Worm (Caenorhabditis elegans) whole organism, L4 larva: ENCODE data around the gene cyc-2.2.

ENCODE experiments used
- F37D6.2 ChIP-seq: sonication (generic microtip); optimal IDR thresholded peaks from 2 replicates; lab custom pipeline; 2016; ENCODE audit warnings: mild to moderate bottlenecking, missing genetic modification characterization, missing compliant biosample characterization
- F49E8.2 ChIP-seq: sonication (generic microtip); optimal IDR thresholded peaks from 2 replicates; lab custom pipeline; 2016; ENCODE audit warnings: missing compliant biosample characterization, mild to moderate bottlenecking, missing genetic modification characterization, borderline replicate concordance
- R02D3.7 ChIP-seq: fragments of 150-350 bp; sonication (generic microtip); optimal IDR thresholded peaks from 3 replicates; lab custom pipeline; 2014; ENCODE audit warnings: missing biosample characterization, missing genetic modification characterization
- T20F7.1 ChIP-seq: fragments of 200-800 bp; sonication (Bioruptor generic); optimal IDR thresholded peaks from 2 replicates; lab custom pipeline; 2018; ENCODE audit warnings: mild to moderate bottlenecking, missing genetic modification characterization, missing compliant biosample characterization
- Y48G9A.11 ChIP-seq: fragments of 200-800 bp; sonication (Bioruptor generic); IDR thresholded peaks from 2 replicates; pipeline ENCODE4 v1.3.6; 2022; ENCODE audit warnings: missing genetic modification reagents, missing genetic modification characterization, missing compliant biosample characterization
- Y5F2A.4 ChIP-seq: fragments of 200-800 bp; sonication (Bioruptor generic); optimal IDR thresholded peaks from 2 replicates; lab custom pipeline; 2018; ENCODE audit warnings: mild to moderate bottlenecking, missing genetic modification characterization, missing compliant biosample characterization
- Y75B8A.6 ChIP-seq: fragments of 200-800 bp; sonication (Bioruptor generic); IDR thresholded peaks from 2 replicates; pipeline ENCODE4 v1.3.6; 2022; ENCODE audit warnings: missing genetic modification reagents, missing genetic modification characterization, missing compliant biosample characterization
- ama-1 ChIP-seq: fragments of 150-350 bp; optimal IDR thresholded peaks from 2 replicates; lab custom pipeline; 2014; ENCODE audit warnings: inconsistent platforms, mixed read lengths
- attf-4 ChIP-seq: sonication (generic microtip); optimal IDR thresholded peaks from 3 replicates; lab custom pipeline; 2017; ENCODE audit warnings: missing biosample characterization, missing genetic modification characterization
- ceh-20 ChIP-seq: fragments of 200-800 bp; sonication (Bioruptor generic); IDR thresholded peaks from 2 replicates; pipeline ENCODE4 v1.3.6; 2022; ENCODE audit warnings: missing genetic modification reagents, missing genetic modification characterization, missing compliant biosample characterization
- ceh-44 ChIP-seq: fragments of 200-800 bp; sonication (Bioruptor generic); IDR thresholded peaks from 2 replicates; pipeline ENCODE4 v1.3.6; 2022; ENCODE audit warnings: missing genetic modification reagents, missing genetic modification characterization, missing compliant biosample characterization
- daf-12 ChIP-seq: fragments of 150-350 bp; optimal IDR thresholded peaks from 2 replicates; lab custom pipeline; 2014; ENCODE audit warnings: missing biosample characterization, missing genetic modification reagents, missing genetic modification characterization
- daf-16 ChIP-seq, 3 experiments: sonication (generic microtip); optimal IDR thresholded peaks; 2 replicates each; lab custom pipeline; 2016 to 2017; ENCODE audit warnings: missing genetic modification characterization in 3 of 3, missing genetic modification reagents in 3 of 3, mild to moderate bottlenecking in 2 of 3, missing compliant biosample characterization in 2 of 3, missing biosample characterization in 1 of 3, moderate library complexity in 1 of 3
- daf-19 ChIP-seq: fragments of 200-800 bp; sonication (Bioruptor generic); conservative IDR thresholded peaks from 2 replicates; pipeline ENCODE4 v1.3.6; 2022; ENCODE audit warnings: missing genetic modification characterization, missing compliant biosample characterization
- dmd-6 ChIP-seq: fragments of 200-800 bp; sonication (Bioruptor generic); IDR thresholded peaks from 2 replicates; pipeline ENCODE4 v1.3.6; 2022; ENCODE audit warnings: missing genetic modification reagents, missing genetic modification characterization, missing compliant biosample characterization
- dmd-8 ChIP-seq: fragments of 200-800 bp; sonication (Bioruptor generic); IDR thresholded peaks from 2 replicates; pipeline ENCODE4 v1.3.6; 2022; ENCODE audit warnings: missing genetic modification characterization, missing compliant biosample characterization
- dmd-9 ChIP-seq: fragments of 200-800 bp; sonication (Bioruptor generic); IDR thresholded peaks from 2 replicates; pipeline ENCODE4 v1.3.6; 2022; ENCODE audit warnings: missing genetic modification reagents, missing genetic modification characterization, missing compliant biosample characterization
- dpl-1 ChIP-seq: fragments of 150-350 bp; optimal IDR thresholded peaks from 2 replicates; lab custom pipeline; 2014; ENCODE audit warnings: missing biosample characterization, missing genetic modification reagents, missing genetic modification characterization
- duxl-1 ChIP-seq: sonication (generic microtip); optimal IDR thresholded peaks from 2 replicates; lab custom pipeline; 2016; ENCODE audit warnings: mild to moderate bottlenecking, missing genetic modification characterization, moderate library complexity, missing compliant biosample characterization; ENCODE audit not compliant: poor library complexity
- dve-1 ChIP-seq: sonication (generic microtip); optimal IDR thresholded peaks from 2 replicates; lab custom pipeline; 2017; ENCODE audit warnings: antibody characterized with exemption, mild to moderate bottlenecking, missing genetic modification characterization, missing compliant biosample characterization; ENCODE audit not compliant: insufficient read depth
- egl-27 ChIP-seq: sonication (generic microtip); optimal IDR thresholded peaks from 3 replicates; lab custom pipeline; 2017; ENCODE audit warnings: missing biosample characterization, missing genetic modification reagents, missing genetic modification characterization
- fkh-10 ChIP-seq: fragments of 150-350 bp; optimal IDR thresholded peaks from 2 replicates; lab custom pipeline; 2014; ENCODE audit warnings: missing biosample characterization, missing genetic modification reagents, missing genetic modification characterization
- fos-1 ChIP-seq: fragments of 150-350 bp; optimal IDR thresholded peaks from 2 replicates; lab custom pipeline; 2014; ENCODE audit warnings: missing biosample characterization, missing genetic modification characterization
- gei-8 ChIP-seq: fragments of 200-800 bp; sonication (Bioruptor generic); optimal IDR thresholded peaks from 2 replicates; lab custom pipeline; 2018; ENCODE audit warnings: mild to moderate bottlenecking, missing genetic modification characterization, missing compliant biosample characterization
- hlh-11 ChIP-seq: fragments of 200-800 bp; sonication (Bioruptor generic); optimal IDR thresholded peaks from 2 replicates; lab custom pipeline; 2018; ENCODE audit warnings: mild to moderate bottlenecking, missing genetic modification characterization, missing compliant biosample characterization
- jun-1 ChIP-seq: fragments of 150-350 bp; optimal IDR thresholded peaks from 2 replicates; lab custom pipeline; 2014; ENCODE audit warnings: missing biosample characterization, missing genetic modification reagents, missing genetic modification characterization
- lin-1 ChIP-seq: fragments of 200-800 bp; sonication (Bioruptor generic); IDR thresholded peaks from 2 replicates; pipeline ENCODE4 v1.3.6; 2022; ENCODE audit warnings: missing genetic modification reagents, missing genetic modification characterization, missing compliant biosample characterization
- lin-29 ChIP-seq: fragments of 200-800 bp; sonication (Bioruptor generic); IDR thresholded peaks from 2 replicates; pipeline ENCODE4 v1.3.6; 2022; ENCODE audit warnings: missing genetic modification reagents, missing genetic modification characterization, missing compliant biosample characterization
- lsy-2 ChIP-seq, 2 experiments: fragments of 150-350 bp in 1 of 2; sonication (generic microtip) in 1 of 2; optimal IDR thresholded peaks; 2 replicates each; lab custom pipeline; 2014 to 2017; ENCODE audit warnings: missing biosample characterization in 2 of 2, missing genetic modification characterization in 2 of 2
- madf-5 ChIP-seq, 2 experiments: fragments of 200-800 bp; sonication (Bioruptor generic); IDR thresholded peaks; 2 replicates each; pipeline ENCODE4 v1.3.6; 2022; ENCODE audit warnings: missing compliant biosample characterization in 2 of 2, missing genetic modification characterization in 2 of 2
- mdl-1 ChIP-seq, 2 experiments: fragments of 150-350 bp in 1 of 2; sonication (generic microtip) in 1 of 2; optimal IDR thresholded peaks; 2 replicates each; lab custom pipeline; 2014 to 2017; ENCODE audit warnings: missing biosample characterization in 2 of 2, missing genetic modification characterization in 2 of 2
- mdt-29 ChIP-seq: fragments of 200-800 bp; sonication (Bioruptor generic); IDR thresholded peaks from 2 replicates; pipeline ENCODE4 v1.3.6; 2022; ENCODE audit warnings: missing genetic modification reagents, missing genetic modification characterization, missing compliant biosample characterization
- mxl-2 ChIP-seq: fragments of 200-800 bp; sonication (Bioruptor generic); conservative IDR thresholded peaks from 2 replicates; pipeline ENCODE4 v1.3.6; 2022; ENCODE audit warnings: missing genetic modification reagents, missing genetic modification characterization, missing compliant biosample characterization
- mxl-3 ChIP-seq: fragments of 200-800 bp; sonication (Bioruptor generic); optimal IDR thresholded peaks from 2 replicates; lab custom pipeline; 2018; ENCODE audit warnings: mild to moderate bottlenecking, missing genetic modification characterization, missing compliant biosample characterization
- nhr-102 ChIP-seq: sonication (generic microtip); optimal IDR thresholded peaks from 2 replicates; lab custom pipeline; 2016; ENCODE audit warnings: mild to moderate bottlenecking, missing genetic modification characterization, moderate library complexity, missing compliant biosample characterization
- nhr-11 ChIP-seq: fragments of 150-350 bp; optimal IDR thresholded peaks from 2 replicates; lab custom pipeline; 2014; ENCODE audit warnings: missing biosample characterization, missing genetic modification characterization
- nhr-111 ChIP-seq: fragments of 200-800 bp; sonication (Bioruptor generic); optimal IDR thresholded peaks from 2 replicates; lab custom pipeline; 2018; ENCODE audit warnings: mild to moderate bottlenecking, missing genetic modification characterization, missing compliant biosample characterization
- nhr-25 ChIP-seq: sonication (generic microtip); optimal IDR thresholded peaks from 2 replicates; lab custom pipeline; 2017; ENCODE audit warnings: missing genetic modification characterization, mild to moderate bottlenecking, missing compliant biosample characterization, antibody characterized with exemption, moderate library complexity, borderline replicate concordance; ENCODE audit not compliant: insufficient read depth
- php-3 ChIP-seq: fragments of 200-800 bp; sonication (Bioruptor generic); IDR thresholded peaks from 2 replicates; pipeline ENCODE4 v1.3.6; 2022; ENCODE audit warnings: missing genetic modification reagents, missing genetic modification characterization, missing compliant biosample characterization
- rbr-2 ChIP-seq: sonication (generic microtip); optimal IDR thresholded peaks from 2 replicates; lab custom pipeline; 2016; ENCODE audit warnings: missing genotype, missing genetic modification characterization, missing compliant biosample characterization
- saeg-2 ChIP-seq: fragments of 200-800 bp; sonication (Bioruptor generic); IDR thresholded peaks from 2 replicates; pipeline ENCODE4 v1.3.6; 2022; ENCODE audit warnings: missing genetic modification reagents, missing genetic modification characterization, missing compliant biosample characterization
- skn-1 ChIP-seq: fragments of 150-350 bp; optimal IDR thresholded peaks from 2 replicates; lab custom pipeline; 2014; ENCODE audit warnings: missing biosample characterization, missing genetic modification characterization
- spr-1 ChIP-seq: sonication (generic microtip); optimal IDR thresholded peaks from 2 replicates; lab custom pipeline; 2016; ENCODE audit warnings: mild to moderate bottlenecking, missing genetic modification characterization, missing compliant biosample characterization
- unc-130 ChIP-seq: sonication (generic microtip); optimal IDR thresholded peaks from 2 replicates; lab custom pipeline; 2016; ENCODE audit warnings: missing genetic modification reagents, missing genetic modification characterization, missing compliant biosample characterization
- unc-62 ChIP-seq, 3 experiments: fragments of 150-350 bp in 1 of 3; sonication (generic microtip); optimal IDR thresholded peaks in 2 of 3; peaks in 1 of 3; 1 replicate in 1 of 3; 2 replicates in 2 of 3; lab custom pipeline; 2014 to 2017; ENCODE audit warnings: missing biosample characterization in 3 of 3, missing genetic modification characterization in 3 of 3, missing genetic modification reagents in 3 of 3, missing genotype in 1 of 3
- vab-7 ChIP-seq: fragments of 200-800 bp; sonication (Bioruptor generic); IDR thresholded peaks from 2 replicates; pipeline ENCODE4 v1.3.6; 2022; ENCODE audit warnings: missing genetic modification reagents, missing genetic modification characterization, missing compliant biosample characterization
- zfp-2 ChIP-seq: sonication (generic microtip); optimal IDR thresholded peaks from 2 replicates; lab custom pipeline; 2016; ENCODE audit warnings: mild to moderate bottlenecking, missing genetic modification characterization, missing compliant biosample characterization
- zip-2 ChIP-seq: fragments of 150-350 bp; optimal IDR thresholded peaks from 2 replicates; lab custom pipeline; 2014; ENCODE audit warnings: missing biosample characterization, missing genetic modification characterization

The cyc-2.2 gene

DNA sequence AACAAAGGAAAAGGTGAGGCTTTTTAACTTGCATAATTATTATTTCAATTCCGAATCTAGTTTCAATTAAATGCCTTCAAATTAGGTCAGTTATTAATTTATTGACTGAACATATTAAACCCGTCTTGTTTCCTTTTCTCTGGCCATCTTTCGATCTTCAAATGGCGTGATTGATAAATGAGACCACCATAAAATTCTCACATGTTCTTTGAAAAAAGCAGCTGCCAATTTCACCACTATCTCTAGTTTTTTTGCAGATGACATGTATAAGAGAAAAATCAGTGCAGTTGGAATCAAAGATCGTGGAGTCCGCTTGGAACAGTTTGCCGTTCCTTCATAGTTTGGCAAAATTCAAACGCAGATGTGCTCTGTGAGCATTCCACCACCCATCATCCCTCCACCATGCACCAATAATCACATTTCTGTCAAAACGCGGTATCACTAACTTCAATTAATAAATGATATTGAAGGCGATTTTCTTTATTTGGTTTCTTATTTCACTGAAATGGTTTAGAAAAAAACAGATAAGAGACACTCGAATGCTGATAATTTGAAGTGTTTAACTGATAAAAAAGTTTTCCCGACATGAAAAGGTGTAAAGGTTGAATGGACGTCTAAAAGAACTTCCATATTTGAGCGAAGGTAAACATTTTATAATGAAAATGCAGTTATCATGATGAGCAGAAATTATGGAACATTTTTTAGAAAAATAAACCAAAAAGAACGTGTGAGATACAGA lies 25.9 kb upstream of the cyc-2.2 start (continued):
- TF ChIP-seq R02D3.7 (tag; lab: Kevin White, UChicago) = no peak
- TF ChIP-seq dmd-9 (GFP tag; lab: Robert Waterston, UW) = no peak
- TF ChIP-seq unc-130 (GFP tag; lab: Kevin White, UChicago) = no peak
- no peak for TF ChIP-seq F37D6.2 (tag; lab: Kevin White, UChicago)
- no peak for TF ChIP-seq Y75B8A.6 (GFP tag; lab: Robert Waterston, UW)
- no peak for TF ChIP-seq lin-29
- no peak for TF ChIP-seq mdt-29 (GFP tag; lab: Robert Waterston, UW)
- TF ChIP-seq madf-5 (GFP tag; IDR thresholded peaks at IDR 0.05; lab: Robert Waterston, UW) = no peak
- TF ChIP-seq lsy-2 (tag; optimal IDR thresholded peaks at IDR 0.05; lab: Kevin White, UChicago) = no peak
- TF ChIP-seq nhr-111 (GFP tag; lab: Kevin White, UChicago) = no peak
- TF ChIP-seq php-3 (GFP tag; lab: Robert Waterston, UW) = peak; percentile 56; the same call in 1 of the 2 replicates
- no peak for TF ChIP-seq fkh-10
- no peak for TF ChIP-seq duxl-1 (tag; lab: Kevin White, UChicago)
- TF ChIP-seq attf-4 (tag; lab: Kevin White, UChicago) = no peak
- TF ChIP-seq dpl-1 (GFP tag; lab: Kevin White, UChicago) = no peak
- no peak; the same call in 1 of the 2 replicates for TF ChIP-seq saeg-2
- no peak for TF ChIP-seq ama-1 (lab: Kevin White, UChicago)
- no peak for TF ChIP-seq nhr-102
- TF ChIP-seq hlh-11 (tag; lab: Kevin White, UChicago) = peak; percentile 74
- TF ChIP-seq ceh-44 (GFP tag; lab: Robert Waterston, UW) = no peak
- no peak for TF ChIP-seq spr-1 (tag; lab: Kevin White, UChicago)
- no peak for TF ChIP-seq F49E8.2 (tag; lab: Kevin White, UChicago)
- TF ChIP-seq dve-1 (tag; lab: Kevin White, UChicago) = peak; percentile 35
- TF ChIP-seq mxl-3 = peak; percentile 32
- TF ChIP-seq mdl-1 (tag; optimal IDR thresholded peaks at IDR 0.05; lab: Kevin White, UChicago) = peak in 1 of 2 experiments; percentile 65
- no peak for TF ChIP-seq T20F7.1 (GFP tag; lab: Kevin White, UChicago)
- TF ChIP-seq jun-1 = no peak
- 0 out of 2 replicates have a peak, but pooled peaks have one; percentile 38 for TF ChIP-seq mxl-2 (GFP tag; lab: Robert Waterston, UW)
- no peak for TF ChIP-seq daf-19 (GFP tag; lab: Robert Waterston, UW)
- no peak for TF ChIP-seq Y48G9A.11 (GFP tag; lab: Robert Waterston, UW)
- peak in 1 of 2 experiments; percentile 61 for TF ChIP-seq daf-16 (GFP tag; optimal IDR thresholded peaks at IDR 0.05; lab: Kevin White, UChicago)
- TF ChIP-seq daf-16 (tag; optimal IDR thresholded peaks at IDR 0.05; lab: Kevin White, UChicago) = peak; percentile 91
- TF ChIP-seq daf-12 (tag; lab: Kevin White, UChicago) = no peak
- no peak for TF ChIP-seq egl-27 (tag; lab: Kevin White, UChicago)
- no peak for TF ChIP-seq vab-7
- TF ChIP-seq Y5F2A.4 = no peak
- no peak for TF ChIP-seq zfp-2 (tag; lab: Kevin White, UChicago)
- TF ChIP-seq lin-1 (GFP tag; lab: Robert Waterston, UW) = no peak
- no peak for TF ChIP-seq ceh-20
- TF ChIP-seq skn-1 = no peak
- TF ChIP-seq rbr-2 (tag; lab: Kevin White, UChicago) = no peak
- peak; percentile 50 for TF ChIP-seq dmd-6 (GFP tag; lab: Robert Waterston, UW)
- TF ChIP-seq dmd-8 (GFP tag; lab: Robert Waterston, UW) = no peak
- no peak for TF ChIP-seq nhr-11
- TF ChIP-seq zip-2 (tag; lab: Kevin White, UChicago) = no peak
- TF ChIP-seq fos-1 = no peak
- no peak for TF ChIP-seq gei-8 (GFP tag; lab: Kevin White, UChicago)
- TF ChIP-seq nhr-25 (tag; lab: Kevin White, UChicago) = no peak
- peak in 1 of 2 experiments; percentile 7 for TF ChIP-seq unc-62 (GFP tag; optimal IDR thresholded peaks at IDR 0.05 in 1 of 2; lab: Kevin White, UChicago)
- TF ChIP-seq unc-62 (tag; optimal IDR thresholded peaks at IDR 0.05; lab: Kevin White, UChicago) = no peak
